Worm (Caenorhabditis elegans) whole organism, L1 larva: ENCODE data around the gene tpst-2.
A peak's percentile ranks its signal among the peaks of the same experiment; 100 is the strongest.

ENCODE experiments used
- ceh-63 ChIP-seq: fragments of 200-800 bp; sonication (Bioruptor generic); optimal IDR thresholded peaks from 2 replicates; lab custom pipeline; 2018; ENCODE audit warnings: mild to moderate bottlenecking, missing genetic modification characterization, missing compliant biosample characterization
- elt-2 ChIP-seq: sonication (generic microtip); optimal IDR thresholded peaks from 2 replicates; lab custom pipeline; 2016; ENCODE audit warnings: missing genetic modification characterization, mild to moderate bottlenecking, inconsistent platforms, missing compliant biosample characterization, missing genetic modification reagents
- elt-3 ChIP-seq, 6 experiments: fragments of 150-350 bp in 1 of 6; sonication (generic microtip); optimal IDR thresholded peaks; 2 replicates each; lab custom pipeline; 2017 to 2018; ENCODE audit warnings: missing biosample characterization in 6 of 6, missing genetic modification characterization in 6 of 6, inconsistent platforms in 1 of 6
- hpl-2 ChIP-seq: fragments of 150-350 bp; optimal IDR thresholded peaks from 2 replicates; lab custom pipeline; 2014; ENCODE audit warnings: missing biosample characterization, missing genetic modification reagents, missing genetic modification characterization
- lin-13 ChIP-seq: fragments of 150-350 bp; optimal IDR thresholded peaks from 2 replicates; lab custom pipeline; 2014; ENCODE audit warnings: missing biosample characterization, missing genetic modification reagents, missing genetic modification characterization
- pax-3 ChIP-seq: fragments of 200-800 bp; sonication (Bioruptor generic); optimal IDR thresholded peaks from 2 replicates; lab custom pipeline; 2018; ENCODE audit warnings: mild to moderate bottlenecking, missing genetic modification characterization, moderate library complexity, missing compliant biosample characterization
- pqm-1 ChIP-seq: sonication (generic microtip); optimal IDR thresholded peaks from 3 replicates; lab custom pipeline; 2017; ENCODE audit warnings: missing biosample characterization, missing genetic modification characterization
- skn-1 ChIP-seq: fragments of 150-350 bp; optimal IDR thresholded peaks from 2 replicates; lab custom pipeline; 2014; ENCODE audit warnings: missing biosample characterization, missing genetic modification characterization
- unc-62 ChIP-seq: fragments of 150-350 bp; optimal IDR thresholded peaks from 2 replicates; lab custom pipeline; 2014; ENCODE audit warnings: missing biosample characterization, missing genetic modification reagents, missing genetic modification characterization

ce11 chrIII:750028-750427, 21.0 kb upstream of the tpst-2 start:
- no peak for TF ChIP-seq unc-62
- TF ChIP-seq ceh-63 (GFP tag; lab: Kevin White, UChicago), result no peak
- TF ChIP-seq elt-2 (tag; lab: Kevin White, UChicago), result no peak
- no peak for TF ChIP-seq pqm-1 (tag; lab: Kevin White, UChicago)
- no peak for TF ChIP-seq skn-1 (tag; lab: Kevin White, UChicago)
- peak in 1 of 6 experiments; percentile 20 for TF ChIP-seq elt-3 (tag; optimal IDR thresholded peaks at IDR 0.05; lab: Kevin White, UChicago)
- no peak for TF ChIP-seq pax-3 (tag; lab: Kevin White, UChicago)
- TF ChIP-seq hpl-2 (GFP tag; lab: Kevin White, UChicago), result no peak
- TF ChIP-seq lin-13 (GFP tag; lab: Kevin White, UChicago), result no peak
